Fruit fly (Drosophila melanogaster): ENCODE results near the gene Best1.
A peak's percentile ranks its signal among the peaks of the same experiment; 100 is the strongest.

Best1 gene

DNA sequence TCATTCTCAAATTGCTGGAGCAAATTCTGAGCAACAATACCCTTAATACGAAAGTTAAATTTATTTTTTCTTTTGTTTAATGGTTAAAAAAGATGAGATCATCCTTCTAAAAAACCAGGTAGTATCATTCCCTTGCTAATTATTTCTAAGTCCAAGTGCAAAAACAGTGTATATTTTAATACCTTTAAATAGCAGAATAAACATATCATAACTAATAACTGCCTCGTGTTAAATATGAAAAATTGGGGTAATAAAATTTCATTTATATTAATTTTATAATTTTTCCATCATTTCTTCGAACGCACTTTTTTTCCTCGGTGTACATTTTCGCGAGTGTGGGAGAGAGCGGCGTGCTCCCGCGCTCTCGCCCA is 58.5 kb downstream of the Best1 start:
- TF ChIP-seq Hr83 (GFP tag; optimal IDR thresholded peaks at IDR 0.05; ENCODE audit: poor library complexity, severe bottlenecking): no peak
- peak; percentile 14 for TF ChIP-seq Sp1 (GFP tag; optimal IDR thresholded peaks at IDR 0.05)
- TF ChIP-seq Jra (GFP tag; optimal IDR thresholded peaks at IDR 0.05): no peak
- TF ChIP-seq psq (GFP tag; optimal IDR thresholded peaks at IDR 0.05): no peak
- TF ChIP-seq CrebA (GFP tag; optimal IDR thresholded peaks at IDR 0.05; ENCODE audit: borderline replicate concordance): no peak
- TF ChIP-seq br (GFP tag; optimal IDR thresholded peaks at IDR 0.05): no peak
- TF ChIP-seq fru (GFP tag; optimal IDR thresholded peaks at IDR 0.05): peak; percentile 20
- peak; percentile 20 for TF ChIP-seq rgr (GFP tag; optimal IDR thresholded peaks at IDR 0.05)
- TF ChIP-seq OdsH (GFP tag; optimal IDR thresholded peaks at IDR 0.05): no peak
- no peak for TF ChIP-seq dsf (GFP tag; optimal IDR thresholded peaks at IDR 0.05; ENCODE audit: borderline replicate concordance)
- no peak for TF ChIP-seq lola (GFP tag; optimal IDR thresholded peaks at IDR 0.05)
- TF ChIP-seq Myc (optimal IDR thresholded peaks at IDR 0.05): no peak
- no peak for TF ChIP-seq Vsx2 (GFP tag; optimal IDR thresholded peaks at IDR 0.05; ENCODE audit: partially characterized antibody)
- no peak for TF ChIP-seq Rel (GFP tag; optimal IDR thresholded peaks at IDR 0.05)
- TF ChIP-seq Rel (tag; optimal IDR thresholded peaks at IDR 0.05): no peak
- TF ChIP-seq sage (GFP tag; optimal IDR thresholded peaks at IDR 0.05): no peak
- TF ChIP-seq woc (GFP tag; optimal IDR thresholded peaks at IDR 0.05): no peak
- no peak for TF ChIP-seq Mio (GFP tag; optimal IDR thresholded peaks at IDR 0.05)
- TF ChIP-seq Dfd (GFP tag; optimal IDR thresholded peaks at IDR 0.05): no peak
- TF ChIP-seq jim (GFP tag; optimal IDR thresholded peaks at IDR 0.05): no peak
- TF ChIP-seq sv (GFP tag; optimal IDR thresholded peaks at IDR 0.05): no peak
- peak; percentile 24 for TF ChIP-seq HLH106 (tag; optimal IDR thresholded peaks at IDR 0.05)
- peak in 1 of 2 experiments; percentile 46 for TF ChIP-seq foxo (GFP tag; optimal IDR thresholded peaks at IDR 0.05)
- TF ChIP-seq CG32264 (GFP tag; optimal IDR thresholded peaks at IDR 0.05): no peak
- TF ChIP-seq brk (GFP tag; optimal IDR thresholded peaks at IDR 0.05): no peak

Measured in whole organism, wandering third instar larva.